Worm (Caenorhabditis elegans) whole organism, L4 larva: ENCODE data around the gene dhc-3.

Source experiments
- ces-1 ChIP-seq: fragments of 150-350 bp; sonication (generic microtip); optimal IDR thresholded peaks from 4 replicates; lab custom pipeline; 2014; ENCODE audit warnings: missing biosample characterization, missing genetic modification reagents, missing genetic modification characterization
- cey-2 ChIP-seq: sonication (generic microtip); optimal IDR thresholded peaks from 3 replicates; lab custom pipeline; 2017; ENCODE audit warnings: missing genetic modification characterization, mild to moderate bottlenecking, missing compliant biosample characterization, antibody characterized with exemption, borderline replicate concordance; ENCODE audit not compliant: insufficient read depth
- fkh-10 ChIP-seq: fragments of 150-350 bp; optimal IDR thresholded peaks from 2 replicates; lab custom pipeline; 2014; ENCODE audit warnings: missing biosample characterization, missing genetic modification reagents, missing genetic modification characterization
- fos-1 ChIP-seq: fragments of 150-350 bp; optimal IDR thresholded peaks from 2 replicates; lab custom pipeline; 2014; ENCODE audit warnings: missing biosample characterization, missing genetic modification characterization
- nhr-11 ChIP-seq: fragments of 150-350 bp; optimal IDR thresholded peaks from 2 replicates; lab custom pipeline; 2014; ENCODE audit warnings: missing biosample characterization, missing genetic modification characterization
- nhr-6 ChIP-seq: fragments of 150-350 bp; optimal IDR thresholded peaks from 2 replicates; lab custom pipeline; 2014; ENCODE audit warnings: missing biosample characterization, missing genetic modification characterization
- unc-39 ChIP-seq: sonication (generic microtip); optimal IDR thresholded peaks from 2 replicates; lab custom pipeline; 2017; ENCODE audit warnings: missing biosample characterization, missing genetic modification characterization

- TF ChIP-seq ces-1 (GFP tag; lab: Kevin White, UChicago), result no peak
- no peak for TF ChIP-seq cey-2
- TF ChIP-seq unc-39 (tag; lab: Kevin White, UChicago), result no peak
- TF ChIP-seq nhr-11 (tag; lab: Kevin White, UChicago), result no peak
- no peak for TF ChIP-seq nhr-6 (tag; lab: Kevin White, UChicago)
- TF ChIP-seq fkh-10, result no peak
- TF ChIP-seq fos-1 (tag; lab: Kevin White, UChicago), result no peak
These were observed 27.1 kb upstream of the dhc-3 start for ce11 chrV:13111599-13112191.
